Worm (Caenorhabditis elegans): ENCODE results near the gene kup-1.

- TF ChIP-seq ceh-82 (tag; optimal IDR thresholded peaks at IDR 0.05), result no peak
- TF ChIP-seq dmd-4 (tag; optimal IDR thresholded peaks at IDR 0.05), result no peak
- no peak for TF ChIP-seq lin-39 (tag; optimal IDR thresholded peaks at IDR 0.05)
- no peak for TF ChIP-seq ztf-11 (tag; optimal IDR thresholded peaks at IDR 0.05)
- TF ChIP-seq elt-3 (tag; optimal IDR thresholded peaks at IDR 0.05), result no peak
- TF ChIP-seq nhr-237 (tag; optimal IDR thresholded peaks at IDR 0.05), result no peak
- no peak for TF ChIP-seq egl-27 (tag; optimal IDR thresholded peaks at IDR 0.05)
- TF ChIP-seq Y55F3AM.14 (GFP tag; optimal IDR thresholded peaks at IDR 0.05), result no peak
- TF ChIP-seq snpc-4 (tag; optimal IDR thresholded peaks at IDR 0.05), result no peak
- no peak for TF ChIP-seq elt-1 (tag; optimal IDR thresholded peaks at IDR 0.05)
- TF ChIP-seq nhr-6 (tag; optimal IDR thresholded peaks at IDR 0.05), result no peak
Measured at ce11 chrV:12028151-12028550, 12.5 kb downstream of the kup-1 start.

Measured in whole organism, L2 larva.